Worm (Caenorhabditis elegans) whole organism, early embryonic: ENCODE measurements around the gene B0281.5.

Source experiments
- B0310.2 ChIP-seq: sonication (generic microtip); optimal IDR thresholded peaks from 2 replicates; lab custom pipeline; 2016; ENCODE audit warnings: mild to moderate bottlenecking, missing genetic modification characterization, missing compliant biosample characterization
- F13C5.2 ChIP-seq: sonication (generic microtip); optimal IDR thresholded peaks from 2 replicates; lab custom pipeline; 2017; ENCODE audit warnings: mild to moderate bottlenecking, missing genetic modification characterization, inconsistent platforms, missing compliant biosample characterization
- ama-1 ChIP-seq: fragments of 150-350 bp; optimal IDR thresholded peaks from 2 replicates; lab custom pipeline; 2014
- ceh-13 ChIP-seq: fragments of 200-800 bp; sonication (Bioruptor generic); optimal IDR thresholded peaks from 2 replicates; lab custom pipeline; 2018; ENCODE audit warnings: mild to moderate bottlenecking, missing genetic modification characterization, missing compliant biosample characterization
- ets-7 ChIP-seq: sonication (generic microtip); optimal IDR thresholded peaks from 2 replicates; lab custom pipeline; 2016; ENCODE audit warnings: missing genotype, missing genetic modification characterization, missing compliant biosample characterization
- flt-1 ChIP-seq: fragments of 200-800 bp; sonication (Bioruptor generic); IDR thresholded peaks from 2 replicates; pipeline ENCODE4 v1.3.6; 2022; ENCODE audit warnings: missing genetic modification characterization, missing compliant biosample characterization
- hmbx-1 ChIP-seq: sonication (generic microtip); optimal IDR thresholded peaks from 2 replicates; lab custom pipeline; 2016; ENCODE audit warnings: mild to moderate bottlenecking, missing genetic modification characterization, missing compliant biosample characterization
- hmg-4 ChIP-seq: fragments of 200-800 bp; sonication (Bioruptor generic); optimal IDR thresholded peaks from 2 replicates; lab custom pipeline; 2018; ENCODE audit warnings: mild to moderate bottlenecking, missing genetic modification characterization, missing compliant biosample characterization
- hnd-1 ChIP-seq: sonication (generic microtip); optimal IDR thresholded peaks from 2 replicates; lab custom pipeline; 2016; ENCODE audit warnings: missing genetic modification characterization, missing compliant biosample characterization
- sea-1 ChIP-seq: fragments of 200-800 bp; sonication (Bioruptor generic); conservative IDR thresholded peaks from 2 replicates; pipeline ENCODE4 v1.3.6; 2022; ENCODE audit warnings: missing genetic modification characterization, missing compliant biosample characterization

ce11 chrII:2335572-2335971, 34.8 kb upstream of the B0281.5 start, which contains the start of gene F43C11.7:
- TF ChIP-seq ceh-13 = no peak
- TF ChIP-seq ama-1 (lab: Kevin White, UChicago) = no peak
- no peak for TF ChIP-seq sea-1 (GFP tag; lab: Robert Waterston, UW)
- TF ChIP-seq flt-1 (GFP tag; lab: Robert Waterston, UW) = no peak
- no peak for TF ChIP-seq hnd-1 (tag; lab: Kevin White, UChicago)
- no peak for TF ChIP-seq hmg-4
- no peak for TF ChIP-seq ets-7 (tag; lab: Kevin White, UChicago)
- no peak for TF ChIP-seq B0310.2 (tag; lab: Kevin White, UChicago)
- no peak for TF ChIP-seq F13C5.2 (tag; lab: Kevin White, UChicago)
- no peak for TF ChIP-seq hmbx-1
